Worm (Caenorhabditis elegans) whole organism, L4/young adult: ENCODE data around the gene K10C2.2.

ENCODE experiments used
- W03F9.2 ChIP-seq: fragments of 150-350 bp; optimal IDR thresholded peaks from 2 replicates; lab custom pipeline; 2014; ENCODE audit warnings: missing biosample characterization, missing genetic modification characterization
- dao-5 ChIP-seq: sonication (generic microtip); optimal IDR thresholded peaks from 2 replicates; lab custom pipeline; 2016; ENCODE audit warnings: missing genotype, missing genetic modification characterization, moderate library complexity, missing compliant biosample characterization
- him-1 ChIP-seq: sonication (generic microtip); optimal IDR thresholded peaks from 2 replicates; lab custom pipeline; 2016; ENCODE audit warnings: missing genotype, missing genetic modification reagents, missing genetic modification characterization, missing compliant biosample characterization

- no peak for TF ChIP-seq W03F9.2 (tag; lab: Kevin White, UChicago)
- TF ChIP-seq him-1 (tag; lab: Kevin White, UChicago) = no peak
- no peak for TF ChIP-seq dao-5
Measured at ce11 chrX:6384537-6384936, 49.1 kb downstream of the K10C2.2 start.
